Fruit fly (Drosophila melanogaster) whole organism, prepupa: ENCODE data around the gene Hers.

Experiments used
- CG10669 ChIP-seq: fragments of 200-800 bp; sonication (Bioruptor generic); optimal IDR thresholded peaks from 3 replicates; lab custom pipeline; 2018; ENCODE audit warnings: missing biosample characterization, mild to moderate bottlenecking, missing genetic modification characterization, moderate library complexity
- CG11294 ChIP-seq: fragments of 200-800 bp; sonication (Bioruptor generic); IDR thresholded peaks from 2 replicates; pipeline ENCODE4 v1.3.6; 2022; ENCODE audit warnings: missing biosample characterization, missing genetic modification characterization
- CG11762 ChIP-seq: fragments of 200-800 bp; sonication (Bioruptor generic); optimal IDR thresholded peaks from 3 replicates; lab custom pipeline; 2016; ENCODE audit warnings: missing biosample characterization, missing genetic modification characterization; ENCODE audit not compliant: insufficient read depth
- CG11902 ChIP-seq: fragments of 200-800 bp; sonication (Bioruptor generic); optimal IDR thresholded peaks from 3 replicates; lab custom pipeline; 2016; ENCODE audit warnings: missing biosample characterization, missing genetic modification characterization
- CG1621 ChIP-seq: fragments of 200-800 bp; sonication (Bioruptor generic); optimal IDR thresholded peaks from 3 replicates; lab custom pipeline; 2018; ENCODE audit warnings: missing biosample characterization, mild to moderate bottlenecking, missing genetic modification characterization
- CG16779 ChIP-seq: fragments of 200-800 bp; sonication (Bioruptor generic); optimal IDR thresholded peaks from 3 replicates; lab custom pipeline; 2017; ENCODE audit warnings: missing biosample characterization, mild to moderate bottlenecking, missing genetic modification characterization
- CG3032 ChIP-seq: fragments of 200-800 bp; optimal IDR thresholded peaks from 2 replicates; lab custom pipeline; 2019; ENCODE audit warnings: missing biosample characterization, mild to moderate bottlenecking, missing genetic modification characterization, moderate library complexity
- CG31627 ChIP-seq: fragments of 200-800 bp; sonication (Bioruptor generic); optimal IDR thresholded peaks from 3 replicates; lab custom pipeline; 2016; ENCODE audit warnings: missing biosample characterization, missing genetic modification characterization
- CG32006 ChIP-seq: fragments of 200-800 bp; sonication (Bioruptor generic); optimal IDR thresholded peaks from 3 replicates; lab custom pipeline; 2017; ENCODE audit warnings: missing biosample characterization, mild to moderate bottlenecking, missing genetic modification characterization
- CG34406 ChIP-seq: fragments of 200-800 bp; sonication (Bioruptor generic); optimal IDR thresholded peaks from 3 replicates; lab custom pipeline; 2016; ENCODE audit warnings: missing biosample characterization, missing genetic modification characterization
- CG3919 ChIP-seq: fragments of 200-800 bp; sonication (Bioruptor generic); optimal IDR thresholded peaks from 3 replicates; lab custom pipeline; 2016; ENCODE audit warnings: missing biosample characterization, missing genetic modification characterization
- CG4318 ChIP-seq: fragments of 200-800 bp; sonication (Bioruptor generic); optimal IDR thresholded peaks from 3 replicates; lab custom pipeline; 2017; ENCODE audit warnings: missing biosample characterization, mild to moderate bottlenecking, missing genetic modification characterization
- CG6276 ChIP-seq: fragments of 200-800 bp; sonication (Bioruptor generic); optimal IDR thresholded peaks from 2 replicates; lab custom pipeline; 2017; ENCODE audit warnings: missing biosample characterization, mild to moderate bottlenecking, missing genetic modification characterization
- CG6808 ChIP-seq: fragments of 200-800 bp; sonication (Bioruptor generic); optimal IDR thresholded peaks from 3 replicates; lab custom pipeline; 2017; ENCODE audit warnings: missing biosample characterization, missing genetic modification characterization, mild to moderate bottlenecking, moderate library complexity, missing genetic modification reagents
- CG6854 ChIP-seq: fragments of 200-800 bp; sonication (Bioruptor generic); optimal IDR thresholded peaks from 2 replicates; lab custom pipeline; 2017; ENCODE audit warnings: missing biosample characterization, mild to moderate bottlenecking, missing genetic modification characterization
- CG8319 ChIP-seq: fragments of 200-800 bp; sonication (Bioruptor generic); optimal IDR thresholded peaks from 3 replicates; lab custom pipeline; 2016; ENCODE audit warnings: missing biosample characterization, missing genetic modification characterization
- CG8632 ChIP-seq: fragments of 200-800 bp; sonication (Bioruptor generic); optimal IDR thresholded peaks from 3 replicates; lab custom pipeline; 2016; ENCODE audit warnings: missing biosample characterization, missing genetic modification characterization
- CG9139 ChIP-seq: fragments of 200-800 bp; sonication (Bioruptor generic); optimal IDR thresholded peaks from 3 replicates; lab custom pipeline; 2017; ENCODE audit warnings: missing biosample characterization, mild to moderate bottlenecking, missing genetic modification characterization
- Eip75B ChIP-seq: fragments of 200-800 bp; sonication (Bioruptor generic); optimal IDR thresholded peaks from 3 replicates; lab custom pipeline; 2016; ENCODE audit warnings: missing biosample characterization, missing genetic modification characterization
- Eip93F ChIP-seq: fragments of 200-800 bp; sonication (Bioruptor generic); optimal IDR thresholded peaks from 2 replicates; lab custom pipeline; 2016; ENCODE audit warnings: missing biosample characterization, mild to moderate bottlenecking, missing genetic modification characterization
- Ets96B ChIP-seq: fragments of 200-800 bp; optimal IDR thresholded peaks from 2 replicates; lab custom pipeline; 2019; ENCODE audit warnings: missing biosample characterization, mild to moderate bottlenecking, missing genetic modification characterization, moderate library complexity
- Gug ChIP-seq: fragments of 200-800 bp; sonication (Bioruptor generic); IDR thresholded peaks from 2 replicates; pipeline ENCODE4 v1.3.6; 2022; ENCODE audit warnings: missing biosample characterization, missing genetic modification characterization
- Hr38 ChIP-seq: sonication (Bioruptor generic); optimal IDR thresholded peaks from 2 replicates; lab custom pipeline; 2016; ENCODE audit warnings: missing biosample characterization, missing genetic modification characterization
- Hr39 ChIP-seq: fragments of 200-800 bp; sonication (Bioruptor generic); optimal IDR thresholded peaks from 2 replicates; lab custom pipeline; 2016; ENCODE audit warnings: missing biosample characterization, missing genetic modification characterization
- Hr4 ChIP-seq: fragments of 200-800 bp; sonication (Bioruptor generic); optimal IDR thresholded peaks from 3 replicates; lab custom pipeline; 2016; ENCODE audit warnings: missing biosample characterization, missing genetic modification characterization
- Lpt ChIP-seq: fragments of 200-800 bp; sonication (Bioruptor generic); optimal IDR thresholded peaks from 3 replicates; lab custom pipeline; 2016; ENCODE audit warnings: missing biosample characterization, missing genetic modification characterization
- Met ChIP-seq: fragments of 200-800 bp; sonication (Bioruptor generic); optimal IDR thresholded peaks from 3 replicates; lab custom pipeline; 2016; ENCODE audit warnings: missing biosample characterization, missing genetic modification characterization
- Smox ChIP-seq: fragments of 200-800 bp; sonication (Bioruptor generic); optimal IDR thresholded peaks from 3 replicates; lab custom pipeline; 2016; ENCODE audit warnings: missing biosample characterization, missing genetic modification characterization
- Sox15 ChIP-seq: fragments of 200-800 bp; sonication (Bioruptor generic); optimal IDR thresholded peaks from 3 replicates; lab custom pipeline; 2016; ENCODE audit warnings: missing biosample characterization, missing genetic modification characterization
- achi ChIP-seq: fragments of 200-800 bp; sonication (Bioruptor generic); optimal IDR thresholded peaks from 3 replicates; lab custom pipeline; 2016; ENCODE audit warnings: missing biosample characterization, missing genetic modification characterization
- acj6 ChIP-seq: fragments of 200-800 bp; sonication (Bioruptor generic); optimal IDR thresholded peaks from 3 replicates; lab custom pipeline; 2016; ENCODE audit warnings: missing biosample characterization, missing genetic modification characterization
- cyc ChIP-seq: fragments of 200-800 bp; sonication (Bioruptor generic); optimal IDR thresholded peaks from 3 replicates; lab custom pipeline; 2016; ENCODE audit warnings: missing biosample characterization, missing genetic modification characterization
- dac ChIP-seq: fragments of 200-800 bp; sonication (Bioruptor generic); optimal IDR thresholded peaks from 2 replicates; lab custom pipeline; 2017; ENCODE audit warnings: missing biosample characterization, mild to moderate bottlenecking, missing genetic modification characterization
- dsx ChIP-seq: fragments of 200-800 bp; optimal IDR thresholded peaks from 3 replicates; lab custom pipeline; 2019; ENCODE audit warnings: missing biosample characterization, mild to moderate bottlenecking, missing genetic modification characterization, moderate library complexity; ENCODE audit not compliant: poor library complexity, severe bottlenecking
- eg ChIP-seq: fragments of 200-800 bp; sonication (Bioruptor generic); IDR thresholded peaks from 3 replicates; pipeline ENCODE4 v1.3.6; 2022; ENCODE audit warnings: missing biosample characterization, missing genetic modification characterization
- esn ChIP-seq: fragments of 200-800 bp; sonication (Bioruptor generic); optimal IDR thresholded peaks from 2 replicates; lab custom pipeline; 2016; ENCODE audit warnings: missing biosample characterization, mild to moderate bottlenecking, missing genetic modification characterization, moderate library complexity
- fd59A ChIP-seq: fragments of 200-800 bp; sonication (Bioruptor generic); optimal IDR thresholded peaks from 2 replicates; lab custom pipeline; 2017; ENCODE audit warnings: missing biosample characterization, mild to moderate bottlenecking, missing genetic modification characterization, missing genetic modification reagents
- fd85E ChIP-seq: fragments of 200-800 bp; sonication (Bioruptor generic); optimal IDR thresholded peaks from 3 replicates; lab custom pipeline; 2016; ENCODE audit warnings: missing biosample characterization, missing genetic modification characterization
- fkh ChIP-seq: fragments of 200-800 bp; sonication (Bioruptor generic); optimal IDR thresholded peaks from 3 replicates; lab custom pipeline; 2017; ENCODE audit warnings: missing biosample characterization, mild to moderate bottlenecking, missing genetic modification characterization, moderate library complexity
- lz ChIP-seq: fragments of 200-800 bp; sonication (Bioruptor generic); optimal IDR thresholded peaks from 3 replicates; lab custom pipeline; 2016; ENCODE audit warnings: missing biosample characterization, missing genetic modification characterization
- pdm3 ChIP-seq: fragments of 200-800 bp; sonication (Bioruptor generic); optimal IDR thresholded peaks from 3 replicates; lab custom pipeline; 2016; ENCODE audit warnings: missing biosample characterization, missing genetic modification characterization
- salr ChIP-seq, 2 experiments: fragments of 200-800 bp; sonication (Bioruptor generic); optimal IDR thresholded peaks; 3 replicates each; lab custom pipeline; 2016 to 2018; ENCODE audit warnings: missing biosample characterization in 2 of 2, missing genetic modification characterization in 2 of 2, mild to moderate bottlenecking in 1 of 2
- spab ChIP-seq: fragments of 200-800 bp; sonication (Bioruptor generic); optimal IDR thresholded peaks from 2 replicates; lab custom pipeline; 2017; ENCODE audit warnings: missing biosample characterization, mild to moderate bottlenecking, missing genetic modification characterization, missing genetic modification reagents
- ss ChIP-seq, 2 experiments: fragments of 200-800 bp; sonication (Bioruptor generic); optimal IDR thresholded peaks; 2 replicates in 1 of 2; 3 replicates in 1 of 2; lab custom pipeline; 2017 to 2018; ENCODE audit warnings: mild to moderate bottlenecking in 2 of 2, missing biosample characterization in 2 of 2, missing genetic modification characterization in 2 of 2, moderate library complexity in 1 of 2
- svp ChIP-seq: fragments of 200-800 bp; sonication (Bioruptor generic); peaks from one replicate; lab custom pipeline; 2016; ENCODE audit warnings: missing biosample characterization, missing genetic modification characterization
- topi ChIP-seq: fragments of 200-800 bp; sonication (Bioruptor generic); optimal IDR thresholded peaks from 3 replicates; lab custom pipeline; 2016; ENCODE audit warnings: missing biosample characterization, missing genetic modification characterization
- vri ChIP-seq: fragments of 200-800 bp; sonication (Bioruptor generic); optimal IDR thresholded peaks from 3 replicates; lab custom pipeline; 2016; ENCODE audit warnings: missing biosample characterization, mild to moderate bottlenecking, missing genetic modification characterization

Hers gene

DNA sequence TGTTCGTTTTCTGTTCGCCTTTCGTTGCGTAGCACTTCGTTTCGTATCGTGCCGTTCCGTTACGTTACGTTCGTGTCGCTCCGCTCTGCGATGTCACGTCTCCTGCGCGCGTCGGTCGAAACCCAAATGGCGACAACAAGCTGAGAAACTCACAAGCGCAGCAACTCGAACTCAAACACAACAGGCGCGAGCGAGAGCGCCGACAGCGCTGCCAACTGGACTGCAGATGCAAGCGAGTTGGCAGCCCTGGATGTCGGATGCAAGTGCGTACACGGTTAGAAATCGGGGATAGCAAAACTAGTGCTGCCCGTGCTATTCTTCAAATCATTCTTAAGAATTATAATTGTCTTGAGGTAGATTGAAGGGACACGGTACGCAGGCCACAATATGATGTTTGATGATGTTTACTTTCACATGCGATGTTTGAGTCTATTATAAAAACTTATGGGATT lies 17.6 kb upstream of the Hers start (continued):
- TF ChIP-seq fd59A (GFP tag; lab: Kevin White, UChicago) = peak; percentile 42
- peak; percentile 49 for TF ChIP-seq Lpt
- TF ChIP-seq dac (GFP tag; lab: Kevin White, UChicago) = peak; percentile 33
- peak; percentile 40 for TF ChIP-seq CG4318 (GFP tag; lab: Kevin White, UChicago)
- peak; percentile 65 for TF ChIP-seq Eip75B (GFP tag; lab: Kevin White, UChicago)
- peak; percentile 58 for TF ChIP-seq Sox15 (GFP tag; lab: Kevin White, UChicago)
- TF ChIP-seq pdm3 (GFP tag; lab: Kevin White, UChicago) = peak; percentile 80
- peak; percentile 73 for TF ChIP-seq lz
- no peak for TF ChIP-seq CG16779 (tag; lab: Kevin White, UChicago)
- TF ChIP-seq CG10669 (GFP tag; lab: Kevin White, UChicago) = peak; percentile 68
- TF ChIP-seq CG11902 (GFP tag; lab: Kevin White, UChicago) = peak; percentile 57
- peak; percentile 74 for TF ChIP-seq Gug (GFP tag; lab: Robert Waterston, UW)
- peak; percentile 4 for TF ChIP-seq CG34406 (GFP tag; lab: Kevin White, UChicago)
- peak; percentile 59 for TF ChIP-seq CG8319 (GFP tag; lab: Kevin White, UChicago)
- TF ChIP-seq Hr39 (GFP tag; lab: Kevin White, UChicago) = peak; percentile 77
- peak; percentile 50 to 55 for TF ChIP-seq ss (GFP tag; optimal IDR thresholded peaks at IDR 0.05; lab: Kevin White, UChicago)
- peak; percentile 73 for TF ChIP-seq Hr4 (GFP tag; lab: Kevin White, UChicago)
- peak; percentile 0 for TF ChIP-seq spab (GFP tag; lab: Kevin White, UChicago)
- peak; percentile 61 for TF ChIP-seq cyc (GFP tag; lab: Kevin White, UChicago)
- peak; percentile 65 for TF ChIP-seq CG6854 (GFP tag; lab: Kevin White, UChicago)
- TF ChIP-seq acj6 (GFP tag; lab: Kevin White, UChicago) = peak; percentile 63
- TF ChIP-seq CG1621 (tag; lab: Kevin White, UChicago) = peak; percentile 42
- TF ChIP-seq fd85E = no peak
- TF ChIP-seq salr (GFP tag; optimal IDR thresholded peaks at IDR 0.05; lab: Kevin White, UChicago) = peak; percentile 44 to 55
- TF ChIP-seq CG6276 (GFP tag; lab: Kevin White, UChicago) = peak; percentile 55
- TF ChIP-seq fkh = peak; percentile 32
- peak; percentile 35 for TF ChIP-seq vri (GFP tag; lab: Kevin White, UChicago)
- TF ChIP-seq CG9139 (GFP tag; lab: Kevin White, UChicago) = no peak
- peak; percentile 22 for TF ChIP-seq Hr38 (GFP tag; lab: Kevin White, UChicago)
- TF ChIP-seq eg (GFP tag; lab: Robert Waterston, UW) = peak; percentile 81
- peak; percentile 5 for TF ChIP-seq CG6808 (GFP tag; lab: Kevin White, UChicago)
- TF ChIP-seq achi (GFP tag; lab: Kevin White, UChicago) = peak; percentile 68
- TF ChIP-seq svp = peak; percentile 84
- TF ChIP-seq CG11762 (GFP tag; lab: Kevin White, UChicago) = peak; percentile 60
- TF ChIP-seq Smox (GFP tag; lab: Kevin White, UChicago) = peak; percentile 62
- peak; percentile 17 for TF ChIP-seq Eip93F (GFP tag; lab: Kevin White, UChicago)
- TF ChIP-seq CG3032 (tag; lab: Kevin White, UChicago) = peak; percentile 44

dm6 chrX:19850503-19851094 lies 15.3 kb upstream of the Hers start:
- TF ChIP-seq achi (GFP tag; lab: Kevin White, UChicago) = peak; percentile 91
- peak; percentile 94 for TF ChIP-seq CG6276 (GFP tag; lab: Kevin White, UChicago)
- TF ChIP-seq CG6808 (GFP tag; lab: Kevin White, UChicago) = peak; percentile 83
- TF ChIP-seq CG3032 (tag; lab: Kevin White, UChicago) = peak; percentile 80
- TF ChIP-seq Eip75B (GFP tag; lab: Kevin White, UChicago) = peak; percentile 91
- peak; percentile 90 for TF ChIP-seq Met (GFP tag; lab: Kevin White, UChicago)
- TF ChIP-seq ss (GFP tag; optimal IDR thresholded peaks at IDR 0.05; lab: Kevin White, UChicago) = peak; percentile 75 to 83
- peak; percentile 84 for TF ChIP-seq CG8632
- peak; percentile 84 for TF ChIP-seq CG11294 (GFP tag; lab: Robert Waterston, UW)
- peak; percentile 87 for TF ChIP-seq CG34406 (GFP tag; lab: Kevin White, UChicago)
- peak; percentile 96 for TF ChIP-seq Hr4 (GFP tag; lab: Kevin White, UChicago)
- TF ChIP-seq Sox15 (GFP tag; lab: Kevin White, UChicago) = peak; percentile 83
- peak; percentile 90 for TF ChIP-seq esn
- peak; percentile 87 for TF ChIP-seq Smox (GFP tag; lab: Kevin White, UChicago)
- peak; percentile 93 for TF ChIP-seq Gug (GFP tag; lab: Robert Waterston, UW)
- TF ChIP-seq fkh = no peak
- TF ChIP-seq topi (GFP tag; lab: Kevin White, UChicago) = peak; percentile 93
- peak; percentile 79 to 92 for TF ChIP-seq salr (GFP tag; optimal IDR thresholded peaks at IDR 0.05; lab: Kevin White, UChicago)
- peak; percentile 81 for TF ChIP-seq Ets96B (tag; lab: Kevin White, UChicago)
- peak; percentile 92 for TF ChIP-seq dac (GFP tag; lab: Kevin White, UChicago)
- peak; percentile 95 for TF ChIP-seq CG3919 (GFP tag; lab: Kevin White, UChicago)
- peak; percentile 51 for TF ChIP-seq dsx
- peak; percentile 88 for TF ChIP-seq CG31627 (GFP tag; lab: Kevin White, UChicago)
- TF ChIP-seq CG32006 (GFP tag; lab: Kevin White, UChicago) = peak; percentile 97
